Fruit fly (Drosophila melanogaster) S2 (cell line): Measurements from ENCODE around the gene CG10702.

Experiments
- CG8478 ChIP-seq: fragments of >200 bp; optimal IDR thresholded peaks from 2 replicates; lab custom pipeline; 2018
- CTCF ChIP-seq, 2 experiments: fragments of >200 bp; optimal IDR thresholded peaks; 2 replicates each; lab custom pipeline; 2018

CG10702 gene

dm6 chr2L:19069548-19070145 lies at the start of gene CG10702:
Gene CG10702 (minus strand): TSS chr2L:19069851.
- no peak for TF ChIP-seq CTCF (optimal IDR thresholded peaks at IDR 0.05; lab: Kevin White, UChicago)
- TF ChIP-seq CG8478: no peak

DNA sequence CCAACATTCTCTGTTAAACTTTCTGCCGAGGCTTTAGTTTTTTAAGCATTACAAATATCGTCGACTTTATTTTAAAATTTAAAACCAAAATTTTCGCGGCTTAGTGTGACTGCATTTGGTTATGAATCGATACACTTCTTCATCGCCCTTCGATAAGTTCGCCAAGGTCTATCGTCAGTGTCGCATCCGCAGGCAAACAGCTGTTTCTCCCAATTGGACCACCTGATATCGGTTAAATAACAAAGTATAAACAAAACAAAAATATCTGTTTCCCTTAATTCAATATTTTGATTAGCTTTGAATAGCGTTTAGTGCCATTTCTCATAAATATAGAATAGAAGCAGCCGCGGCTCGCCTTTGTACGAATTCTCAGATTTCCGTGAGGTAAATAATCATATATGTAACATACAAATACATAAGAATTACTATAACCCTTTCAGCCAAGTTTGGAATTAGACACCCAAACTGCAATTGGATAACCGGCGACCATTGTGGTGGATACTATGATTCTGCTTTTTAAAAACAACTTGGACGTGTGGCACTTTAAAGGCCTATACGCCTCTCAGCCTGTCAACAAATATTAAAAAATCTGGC lies 44.6 kb upstream of the CG10702 start, which contains the start of gene CG10561:
Gene CG10561, plus strand, starts transcription at position 219 of the 594 bp plus-strand sequence.
- TF ChIP-seq CTCF (optimal IDR thresholded peaks at IDR 0.05; lab: Kevin White, UChicago) (no peak), CG8478 (no peak)

DNA sequence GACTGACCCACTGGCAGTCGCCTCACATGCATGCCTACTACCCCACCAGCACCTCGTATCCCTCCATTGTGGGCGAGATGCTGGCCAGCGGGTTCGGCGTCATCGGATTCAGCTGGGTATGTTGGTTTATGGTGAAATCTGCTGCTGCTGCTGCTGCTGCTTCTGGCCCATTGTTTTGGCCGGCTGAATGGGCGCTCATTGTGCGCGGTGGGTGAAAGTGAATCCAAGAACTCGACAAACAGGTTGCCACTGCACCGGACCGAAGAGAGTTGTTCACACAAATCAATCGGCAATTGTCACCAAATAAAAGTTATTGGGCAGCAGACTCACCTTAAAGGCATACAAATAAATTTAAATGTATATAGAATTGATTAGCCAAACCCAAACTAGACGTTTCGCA lies 42.5 kb upstream of the CG10702 start:
- no peak for TF ChIP-seq CTCF (optimal IDR thresholded peaks at IDR 0.05; lab: Kevin White, UChicago)

DNA sequence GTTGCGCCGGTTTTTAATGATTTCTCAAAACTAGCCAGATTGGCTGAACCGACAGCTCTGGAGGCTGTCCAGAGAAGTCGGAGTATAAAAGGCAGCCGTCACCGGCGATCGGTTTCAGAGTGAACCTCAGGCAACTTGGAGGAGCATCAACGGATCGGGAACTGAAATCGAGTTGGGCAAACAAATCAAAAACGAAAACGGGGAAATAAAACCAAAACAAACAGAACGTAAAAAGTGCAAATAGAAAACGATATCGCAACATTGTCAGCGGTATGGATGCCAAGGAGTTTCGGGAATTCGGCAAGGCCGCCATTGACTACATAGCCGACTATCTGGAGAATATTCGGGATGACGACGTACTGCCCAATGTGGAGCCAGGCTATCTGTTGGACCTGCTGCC lies 42.1 kb upstream of the CG10702 start:
- TF ChIP-seq CG8478 (no peak), CTCF (optimal IDR thresholded peaks at IDR 0.05; lab: Kevin White, UChicago) (no peak)

DNA sequence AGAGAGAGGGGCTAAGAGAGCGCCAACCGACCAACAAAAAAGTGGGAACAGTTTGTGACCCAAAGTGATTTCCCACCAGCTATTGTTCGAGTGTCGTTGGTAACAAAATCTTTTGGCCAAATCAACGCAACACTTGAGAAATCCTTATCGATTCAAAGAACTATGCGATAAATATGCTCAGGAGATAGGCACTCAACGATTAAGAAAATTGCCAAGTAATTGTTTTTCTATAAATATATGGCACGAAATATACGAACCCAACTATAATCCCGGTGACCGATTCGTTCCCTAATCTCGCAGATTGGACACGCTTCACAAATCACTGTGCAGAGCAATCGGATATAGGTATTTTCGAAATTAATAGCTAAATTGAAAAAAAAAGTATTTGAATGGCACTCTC lies 41.5 kb upstream of the CG10702 start:
- no peak for TF ChIP-seq CTCF (optimal IDR thresholded peaks at IDR 0.05; lab: Kevin White, UChicago)
- TF ChIP-seq CG8478: no peak

dm6 chr2L:19109625-19110204 lies 40.1 kb upstream of the CG10702 start, which contains the start of gene amd:
Gene amd (plus strand): TSS chr2L:19110154.
- TF ChIP-seq CTCF (optimal IDR thresholded peaks at IDR 0.05; lab: Kevin White, UChicago) (no peak), CG8478 (no peak)

DNA sequence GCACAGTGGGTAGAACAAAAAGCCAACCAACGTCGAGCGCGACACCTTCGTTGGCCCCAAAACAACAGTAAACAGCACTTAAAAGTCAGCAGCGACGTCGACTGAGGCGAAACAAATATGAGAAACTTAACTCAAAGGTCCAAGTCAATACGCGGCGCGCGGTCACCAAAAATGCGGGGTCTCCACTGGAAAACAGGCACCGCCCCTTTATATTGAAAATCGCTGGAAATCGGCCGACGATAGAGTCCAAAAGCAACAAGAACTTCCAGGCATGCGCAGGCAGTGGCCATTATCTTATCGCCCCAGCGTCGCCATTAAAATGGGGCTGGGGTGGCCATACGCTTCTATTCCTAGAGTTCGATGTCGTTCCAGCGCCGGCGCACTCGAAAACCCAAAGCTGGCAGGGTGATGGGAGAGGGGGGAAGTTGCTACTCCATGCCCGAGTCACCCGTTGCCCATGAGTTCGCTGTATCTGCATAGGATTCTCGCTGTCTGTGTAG lies 38.8 kb upstream of the CG10702 start, which contains the start of gene Lim3:
Gene Lim3, minus strand, starts transcription at position 51 of the 500 bp plus-strand sequence.
- TF ChIP-seq CTCF (optimal IDR thresholded peaks at IDR 0.05; lab: Kevin White, UChicago) (no peak), CG8478 (no peak)

- no peak for TF ChIP-seq CTCF (optimal IDR thresholded peaks at IDR 0.05; lab: Kevin White, UChicago)
- TF ChIP-seq CG8478: no peak
Observed at dm6 chr2L:19106235-19106634, 36.6 kb upstream of the CG10702 start.

DNA sequence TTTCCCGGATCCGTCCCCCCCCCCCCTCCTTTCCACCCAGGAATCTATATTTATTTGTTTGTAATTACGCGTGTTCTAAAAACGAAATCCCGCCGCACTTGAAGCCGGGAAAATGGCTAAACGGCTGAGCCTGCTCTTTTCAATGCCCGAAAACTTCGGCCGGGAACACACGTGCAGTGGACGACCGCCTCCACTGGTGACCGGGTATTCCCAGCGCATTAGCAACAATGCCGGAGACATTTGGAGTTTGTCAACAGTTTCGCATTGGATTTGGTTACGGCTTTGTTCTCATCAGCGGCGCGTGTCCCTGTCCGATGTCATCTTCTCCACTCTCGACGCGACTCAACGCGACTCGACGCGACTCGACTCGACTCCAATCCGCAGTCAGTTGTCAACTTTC lies 34.7 kb upstream of the CG10702 start:
- no peak for TF ChIP-seq CG8478
- TF ChIP-seq CTCF (optimal IDR thresholded peaks at IDR 0.05; lab: Kevin White, UChicago): no peak

- no peak for TF ChIP-seq CG8478
- TF ChIP-seq CTCF (optimal IDR thresholded peaks at IDR 0.05; lab: Kevin White, UChicago): no peak
Observed at dm6 chr2L:19103176-19103921, 33.7 kb upstream of the CG10702 start.

- no peak for TF ChIP-seq CG8478
- no peak for TF ChIP-seq CTCF (optimal IDR thresholded peaks at IDR 0.05; lab: Kevin White, UChicago)
Observed at dm6 chr2L:19101744-19102143, 32.1 kb upstream of the CG10702 start, which contains the start of the genes CG17344 and CG43731. Gene CG17344 (plus strand): TSS chr2L:19102044. Gene CG43731 (plus strand): TSS chr2L:19102044.

DNA sequence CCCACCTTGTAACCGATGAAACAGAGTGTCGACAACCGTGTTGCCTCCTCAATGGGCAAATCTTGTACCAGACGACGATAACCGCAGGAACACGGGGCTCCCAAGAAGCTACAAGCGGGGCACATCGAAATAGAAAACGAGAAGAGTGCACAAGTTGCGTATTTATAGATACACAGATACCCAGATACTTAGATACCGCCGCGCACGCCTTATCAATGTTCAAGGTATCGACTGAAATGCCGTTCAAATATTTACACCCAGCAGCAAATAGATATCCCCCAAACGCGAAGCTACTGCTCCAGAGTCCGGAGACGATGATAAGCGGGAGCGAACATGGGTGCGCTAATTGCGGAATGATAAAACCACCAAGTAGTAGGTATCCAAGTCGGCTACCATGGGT lies 29.0 kb upstream of the CG10702 start:
- no peak for TF ChIP-seq CG8478
- TF ChIP-seq CTCF (optimal IDR thresholded peaks at IDR 0.05; lab: Kevin White, UChicago): no peak

DNA sequence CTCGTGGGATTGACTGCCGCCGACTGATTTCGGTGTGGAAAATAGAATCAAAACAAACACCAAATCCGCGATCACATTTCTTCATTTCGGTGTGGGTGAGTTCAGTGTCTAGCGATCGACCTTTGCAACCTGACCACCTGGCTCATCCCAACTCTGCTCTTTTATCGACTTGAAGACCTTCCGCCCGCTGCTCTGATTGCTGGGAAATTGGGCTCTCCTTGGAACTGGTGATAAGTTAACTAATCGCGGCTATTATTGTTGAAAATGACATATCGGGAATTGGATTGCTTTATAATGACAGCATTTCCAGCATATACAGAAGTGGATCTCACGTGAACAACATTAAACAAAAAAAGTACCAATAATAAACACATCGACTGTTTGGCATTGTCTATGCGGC lies 27.7 kb upstream of the CG10702 start:
- TF ChIP-seq CG8478 (no peak), CTCF (optimal IDR thresholded peaks at IDR 0.05; lab: Kevin White, UChicago) (no peak)

dm6 chr2L:19096361-19096760 lies 26.7 kb upstream of the CG10702 start:
- TF ChIP-seq CG8478: no peak
- TF ChIP-seq CTCF (optimal IDR thresholded peaks at IDR 0.05; lab: Kevin White, UChicago): no peak

DNA sequence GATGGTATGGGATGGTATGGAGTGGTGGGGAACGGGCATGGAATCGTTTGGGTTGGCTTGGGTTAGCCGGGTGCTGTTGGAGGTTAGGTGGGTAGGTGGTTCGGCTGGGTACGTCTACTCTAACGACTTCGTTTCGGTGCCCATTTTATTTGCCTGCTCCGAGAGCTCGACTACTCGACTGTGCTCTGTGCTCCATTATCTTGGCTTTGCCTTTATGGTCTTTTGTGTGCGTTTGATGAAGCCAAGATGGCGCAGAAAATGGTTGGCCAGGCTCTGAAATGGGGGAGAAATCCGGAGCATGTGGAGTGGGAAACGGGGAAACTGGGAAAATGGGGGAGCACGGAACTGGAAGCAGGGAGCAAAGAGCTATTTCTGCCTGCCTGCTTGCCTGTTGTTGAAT lies 24.2 kb upstream of the CG10702 start:
- TF ChIP-seq CG8478 (no peak), CTCF (optimal IDR thresholded peaks at IDR 0.05; lab: Kevin White, UChicago) (no peak)
